Fruit fly (Drosophila melanogaster) Kc167 (cell line): ENCODE data around the gene CG31269.

Source experiments
- Myc ChIP-seq: fragments of >200 bp; optimal IDR thresholded peaks from 2 replicates; lab custom pipeline; 2017; ENCODE audit warnings: missing external identifiers
- Sin3A ChIP-seq: fragments of >200 bp; optimal IDR thresholded peaks from 2 replicates; lab custom pipeline; 2018; ENCODE audit warnings: missing external identifiers
- h ChIP-seq: fragments of >200 bp; optimal IDR thresholded peaks from 3 replicates; lab custom pipeline; 2018; ENCODE audit warnings: missing external identifiers
- insv ChIP-seq: fragments of >200 bp; optimal IDR thresholded peaks from 3 replicates; lab custom pipeline; 2018; ENCODE audit warnings: missing external identifiers
- psq ChIP-seq: fragments of >200 bp; optimal IDR thresholded peaks from 2 replicates; lab custom pipeline; 2017; ENCODE audit warnings: missing external identifiers
- ttk ChIP-seq: sonication (Bioruptor generic); optimal IDR thresholded peaks from 2 replicates; lab custom pipeline; 2017; ENCODE audit warnings: missing external identifiers

CG31269 gene

DNA sequence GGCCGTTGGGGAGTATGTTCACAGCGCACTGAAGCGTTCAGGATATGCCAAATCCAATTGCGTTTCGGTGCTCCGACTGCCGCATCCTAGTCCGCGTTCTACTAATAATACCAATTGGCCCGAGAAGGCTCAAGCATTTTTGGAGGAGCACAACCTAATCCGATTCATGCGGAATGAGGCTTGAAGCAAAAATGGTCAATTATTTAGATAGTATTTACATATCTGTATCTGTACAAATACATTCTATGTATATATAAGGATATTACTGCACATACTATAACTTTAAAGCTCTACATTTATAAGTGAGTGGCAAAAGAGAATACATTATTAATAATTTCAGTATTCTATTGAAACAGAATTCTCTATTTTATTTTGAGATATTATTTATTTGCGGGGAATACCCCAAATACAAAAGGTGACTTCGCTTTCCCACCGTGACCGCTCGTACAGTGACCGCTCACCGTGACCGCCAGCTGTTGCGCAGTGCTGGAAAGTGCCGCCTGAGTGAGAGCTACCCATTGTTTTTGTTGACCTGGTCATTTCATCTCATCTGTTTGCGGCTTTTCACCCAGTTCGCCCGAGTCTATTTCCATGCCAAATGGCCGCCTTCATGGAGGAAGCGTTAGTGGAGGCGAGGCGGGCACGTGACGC lies 24.6 kb downstream of the CG31269 start, which contains the start of gene CG5292:
TSS of gene CG5292 (plus strand) at position 486 of the 651 bp plus-strand sequence.
- no peak for TF ChIP-seq Sin3A (lab: Kevin White, UChicago)
- TF ChIP-seq psq (lab: Kevin White, UChicago): no peak
- TF ChIP-seq ttk: no peak
- TF ChIP-seq insv (lab: Kevin White, UChicago): no peak
- TF ChIP-seq h (lab: Kevin White, UChicago): no peak
- TF ChIP-seq Myc (lab: Kevin White, UChicago): no peak
